Worm (Caenorhabditis elegans) whole organism, L1 larva: ENCODE data around the gene F11C1.9.

Experiments used
- aha-1 ChIP-seq: fragments of 150-350 bp; optimal IDR thresholded peaks from 2 replicates; lab custom pipeline; 2014; ENCODE audit warnings: missing biosample characterization, missing genetic modification characterization
- blmp-1 ChIP-seq: fragments of 150-350 bp; optimal IDR thresholded peaks from 2 replicates; lab custom pipeline; 2014; ENCODE audit warnings: missing biosample characterization, missing genetic modification characterization
- dsc-1 ChIP-seq: sonication (generic microtip); optimal IDR thresholded peaks from 2 replicates; lab custom pipeline; 2016; ENCODE audit warnings: mild to moderate bottlenecking, missing genetic modification characterization, missing compliant biosample characterization
- egl-27 ChIP-seq, 2 experiments: fragments of 150-350 bp in 1 of 2; sonication (generic microtip); optimal IDR thresholded peaks; 3 replicates each; lab custom pipeline; 2017 to 2018; ENCODE audit warnings: missing biosample characterization in 2 of 2, missing genetic modification characterization in 2 of 2, missing genetic modification reagents in 2 of 2
- elt-2 ChIP-seq: sonication (generic microtip); optimal IDR thresholded peaks from 2 replicates; lab custom pipeline; 2016; ENCODE audit warnings: missing genetic modification characterization, mild to moderate bottlenecking, inconsistent platforms, missing compliant biosample characterization, missing genetic modification reagents
- nhr-12 ChIP-seq: sonication (generic microtip); optimal IDR thresholded peaks from 2 replicates; lab custom pipeline; 2017; ENCODE audit warnings: missing biosample characterization, missing genetic modification characterization
- nhr-28 ChIP-seq: fragments of 150-350 bp; optimal IDR thresholded peaks from 2 replicates; lab custom pipeline; 2014; ENCODE audit warnings: missing biosample characterization, missing genetic modification characterization
- pax-3 ChIP-seq: fragments of 200-800 bp; sonication (Bioruptor generic); optimal IDR thresholded peaks from 2 replicates; lab custom pipeline; 2018; ENCODE audit warnings: mild to moderate bottlenecking, missing genetic modification characterization, moderate library complexity, missing compliant biosample characterization
- snpc-4 ChIP-seq: fragments of 150-350 bp; optimal IDR thresholded peaks from 2 replicates; lab custom pipeline; 2014; ENCODE audit warnings: missing biosample characterization, missing genetic modification characterization
- unc-130 ChIP-seq: fragments of 150-350 bp; optimal IDR thresholded peaks from 2 replicates; lab custom pipeline; 2017; ENCODE audit warnings: missing biosample characterization, missing genetic modification characterization, inconsistent platforms
- unc-30 ChIP-seq: sonication (generic microtip); optimal IDR thresholded peaks from 2 replicates; lab custom pipeline; 2017; ENCODE audit warnings: missing biosample characterization, missing genetic modification characterization
- zag-1 ChIP-seq: fragments of 150-350 bp; optimal IDR thresholded peaks from 2 replicates; lab custom pipeline; 2014; ENCODE audit warnings: missing biosample characterization, missing genetic modification characterization

- no peak for TF ChIP-seq unc-30 (tag; lab: Kevin White, UChicago)
- no peak for TF ChIP-seq blmp-1 (tag; lab: Kevin White, UChicago)
- no peak for TF ChIP-seq pax-3 (tag; lab: Kevin White, UChicago)
- no peak for TF ChIP-seq nhr-12 (tag; lab: Kevin White, UChicago)
- no peak for TF ChIP-seq snpc-4 (tag; lab: Kevin White, UChicago)
- TF ChIP-seq nhr-28 (tag; lab: Kevin White, UChicago) = no peak
- no peak for TF ChIP-seq zag-1 (tag; lab: Kevin White, UChicago)
- no peak for TF ChIP-seq elt-2 (tag; lab: Kevin White, UChicago)
- no peak for TF ChIP-seq unc-130 (tag; lab: Kevin White, UChicago)
- TF ChIP-seq dsc-1 (tag; lab: Kevin White, UChicago) = no peak
- TF ChIP-seq egl-27 (tag; optimal IDR thresholded peaks at IDR 0.05; lab: Kevin White, UChicago) = no peak
- TF ChIP-seq aha-1 (tag; lab: Kevin White, UChicago) = no peak
These were observed 18.5 kb downstream of the F11C1.9 start for ce11 chrX:12958897-12959296.
